Worm (Caenorhabditis elegans) whole organism, L3 larva: ENCODE data around the gene srx-45.

Experiments used
- R02D3.7 ChIP-seq: fragments of 150-350 bp; optimal IDR thresholded peaks from 2 replicates; lab custom pipeline; 2014; ENCODE audit warnings: missing biosample characterization, missing genetic modification characterization
- aly-2 ChIP-seq: fragments of 150-350 bp; optimal IDR thresholded peaks from 2 replicates; lab custom pipeline; 2014; ENCODE audit warnings: missing biosample characterization, missing genetic modification characterization
- ceh-16 ChIP-seq: sonication (generic microtip); optimal IDR thresholded peaks from 2 replicates; lab custom pipeline; 2017; ENCODE audit warnings: missing biosample characterization, missing genetic modification characterization
- elt-1 ChIP-seq: fragments of 150-350 bp; optimal IDR thresholded peaks from 2 replicates; lab custom pipeline; 2014; ENCODE audit warnings: missing biosample characterization, missing genetic modification characterization
- jun-1 ChIP-seq: fragments of 150-350 bp; optimal IDR thresholded peaks from 2 replicates; lab custom pipeline; 2014; ENCODE audit warnings: missing biosample characterization, missing genetic modification reagents, missing genetic modification characterization
- lin-15B ChIP-seq: fragments of 150-350 bp; optimal IDR thresholded peaks from 2 replicates; lab custom pipeline; 2014; ENCODE audit warnings: missing biosample characterization, missing genetic modification characterization
- nhr-12 ChIP-seq: fragments of 150-350 bp; optimal IDR thresholded peaks from 2 replicates; lab custom pipeline; 2014; ENCODE audit warnings: missing biosample characterization, missing genetic modification characterization
- nhr-25 ChIP-seq: sonication (generic microtip); optimal IDR thresholded peaks from 2 replicates; lab custom pipeline; 2017; ENCODE audit warnings: missing biosample characterization, missing genetic modification characterization
- nhr-28 ChIP-seq: fragments of 150-350 bp; optimal IDR thresholded peaks from 2 replicates; lab custom pipeline; 2014; ENCODE audit warnings: missing biosample characterization, missing genetic modification characterization
- nhr-76 ChIP-seq: fragments of 150-350 bp; sonication (generic microtip); optimal IDR thresholded peaks from 5 replicates; lab custom pipeline; 2014; ENCODE audit warnings: missing biosample characterization, missing genetic modification characterization
- nhr-77 ChIP-seq: fragments of 150-350 bp; optimal IDR thresholded peaks from 2 replicates; lab custom pipeline; 2014; ENCODE audit warnings: missing biosample characterization, missing genetic modification characterization
- unc-39 ChIP-seq: sonication (generic microtip); optimal IDR thresholded peaks from 4 replicates; lab custom pipeline; 2017; ENCODE audit warnings: missing biosample characterization, missing genetic modification characterization
- zag-1 ChIP-seq: fragments of 150-350 bp; optimal IDR thresholded peaks from 2 replicates; lab custom pipeline; 2014; ENCODE audit warnings: missing biosample characterization, missing genetic modification characterization

DNA sequence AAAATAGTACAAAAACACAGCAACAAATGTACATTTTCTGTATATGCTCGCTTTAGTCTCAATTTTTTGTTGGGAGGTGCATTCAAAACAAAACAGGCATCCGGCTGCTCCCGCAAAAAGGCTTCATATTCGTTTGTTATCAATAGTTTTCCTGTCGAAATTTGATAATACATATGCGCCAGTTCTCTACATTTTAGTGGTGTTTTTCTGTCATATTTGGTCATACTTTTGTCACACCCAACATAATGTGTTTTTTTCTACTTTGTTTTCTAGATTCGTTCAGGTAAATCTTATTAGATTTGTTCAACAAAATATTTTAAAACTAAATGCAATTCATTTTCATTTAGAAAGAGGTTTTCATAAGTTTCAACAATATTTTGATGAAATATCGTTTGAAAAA, 48.0 kb downstream of the srx-45 start:
- TF ChIP-seq nhr-28 (tag; lab: Kevin White, UChicago) (no peak), jun-1 (tag; lab: Kevin White, UChicago) (no peak), nhr-25 (tag; lab: Kevin White, UChicago) (no peak), zag-1 (tag; lab: Kevin White, UChicago) (no peak), nhr-76 (tag; lab: Kevin White, UChicago) (no peak), lin-15B (tag; lab: Kevin White, UChicago) (no peak), R02D3.7 (tag; lab: Kevin White, UChicago) (no peak), nhr-77 (tag; lab: Kevin White, UChicago) (no peak), ceh-16 (no peak), elt-1 (tag; lab: Kevin White, UChicago) (no peak), nhr-12 (no peak), aly-2 (no peak), unc-39 (tag; lab: Kevin White, UChicago) (no peak)
